Fruit fly (Drosophila melanogaster) whole organism, embryonic: ENCODE results near the gene CG12016.

Source experiments
- B-H1 ChIP-seq: fragments of 200-800 bp; sonication (Bioruptor generic); IDR thresholded peaks from 3 replicates; pipeline ENCODE4 v1.3.6; 2022; ENCODE audit warnings: missing biosample characterization, missing genetic modification characterization
- Blimp-1 ChIP-seq: fragments of 200-800 bp; sonication (Bioruptor generic); optimal IDR thresholded peaks from 3 replicates; lab custom pipeline; 2018; ENCODE audit warnings: missing biosample characterization, missing genetic modification characterization, mild to moderate bottlenecking, moderate library complexity, missing genetic modification reagents
- CG10366 ChIP-seq: fragments of 200-800 bp; sonication (Bioruptor generic); IDR thresholded peaks from 2 replicates; pipeline ENCODE4 v1.3.6; 2022; ENCODE audit warnings: missing biosample characterization, missing genetic modification characterization
- CG10654 ChIP-seq: fragments of 200-800 bp; sonication (Bioruptor generic); optimal IDR thresholded peaks from 2 replicates; lab custom pipeline; 2016; ENCODE audit warnings: missing biosample characterization, missing genetic modification characterization
- CG12071 ChIP-seq: fragments of 200-800 bp; sonication (Bioruptor generic); optimal IDR thresholded peaks from 3 replicates; lab custom pipeline; 2018; ENCODE audit warnings: missing biosample characterization, mild to moderate bottlenecking, missing genetic modification characterization
- CG12236 ChIP-seq: fragments of 200-800 bp; sonication (Bioruptor generic); optimal IDR thresholded peaks from 2 replicates; lab custom pipeline; 2016; ENCODE audit warnings: missing biosample characterization, missing genetic modification characterization
- CG13894 ChIP-seq: fragments of 200-800 bp; sonication (Bioruptor generic); optimal IDR thresholded peaks from 3 replicates; lab custom pipeline; 2018; ENCODE audit warnings: missing biosample characterization, mild to moderate bottlenecking, missing genetic modification characterization, moderate library complexity
- CG14710 ChIP-seq: fragments of 200-800 bp; sonication (Bioruptor generic); optimal IDR thresholded peaks from 3 replicates; lab custom pipeline; 2019; ENCODE audit warnings: missing biosample characterization, mild to moderate bottlenecking, missing genetic modification characterization, moderate library complexity
- CG15269 ChIP-seq: fragments of 200-800 bp; sonication (Bioruptor generic); optimal IDR thresholded peaks from 2 replicates; lab custom pipeline; 2018; ENCODE audit warnings: missing biosample characterization, mild to moderate bottlenecking, missing genetic modification characterization, moderate library complexity
- CG15601 ChIP-seq: fragments of 200-800 bp; sonication (Bioruptor generic); optimal IDR thresholded peaks from 3 replicates; lab custom pipeline; 2019; ENCODE audit warnings: missing biosample characterization, mild to moderate bottlenecking, missing genetic modification characterization, moderate library complexity
- CG16779 ChIP-seq: fragments of 200-800 bp; sonication (Bioruptor generic); IDR thresholded peaks from 2 replicates; pipeline ENCODE4 v1.3.6; 2022; ENCODE audit warnings: missing biosample characterization, missing genetic modification characterization
- CG17829 ChIP-seq: fragments of 200-800 bp; optimal IDR thresholded peaks from 2 replicates; lab custom pipeline; 2019; ENCODE audit warnings: missing biosample characterization, mild to moderate bottlenecking, missing genetic modification characterization, moderate library complexity
- CG31365 ChIP-seq: fragments of 200-800 bp; sonication (Bioruptor generic); optimal IDR thresholded peaks from 2 replicates; lab custom pipeline; 2018; ENCODE audit warnings: missing biosample characterization, mild to moderate bottlenecking, missing genetic modification characterization
- CG33213 ChIP-seq: fragments of 200-800 bp; sonication (Bioruptor generic); optimal IDR thresholded peaks from 3 replicates; lab custom pipeline; 2016; ENCODE audit warnings: missing biosample characterization, missing genetic modification characterization
- CG4730 ChIP-seq: fragments of 200-800 bp; sonication (Bioruptor generic); IDR thresholded peaks from 2 replicates; pipeline ENCODE4 v1.3.6; 2022; ENCODE audit warnings: missing biosample characterization, missing genetic modification characterization
- CG6254 ChIP-seq: fragments of 200-800 bp; sonication (Bioruptor generic); optimal IDR thresholded peaks from 3 replicates; lab custom pipeline; 2017; ENCODE audit warnings: mild to moderate bottlenecking, missing biosample characterization, missing genetic modification reagents, missing genetic modification characterization
- CG6689 ChIP-seq: fragments of 200-800 bp; sonication (Bioruptor generic); IDR thresholded peaks from 2 replicates; pipeline ENCODE4 v1.3.6; 2022; ENCODE audit warnings: missing biosample characterization, missing genetic modification characterization
- CG7372 ChIP-seq: fragments of 200-800 bp; sonication (Bioruptor generic); IDR thresholded peaks from 2 replicates; pipeline ENCODE4 v1.3.6; 2022; ENCODE audit warnings: missing biosample characterization, missing genetic modification characterization
- CG9727 ChIP-seq: fragments of 200-800 bp; sonication (Bioruptor generic); optimal IDR thresholded peaks from 3 replicates; lab custom pipeline; 2017; ENCODE audit warnings: missing biosample characterization, mild to moderate bottlenecking, missing genetic modification characterization
- CHES-1-like ChIP-seq: fragments of 200-800 bp; sonication (Bioruptor generic); optimal IDR thresholded peaks from 2 replicates; lab custom pipeline; 2016; ENCODE audit warnings: missing biosample characterization, missing genetic modification characterization
- Chrac-16 ChIP-seq: fragments of 200-800 bp; sonication (Bioruptor generic); optimal IDR thresholded peaks from 3 replicates; lab custom pipeline; 2016; ENCODE audit warnings: missing biosample characterization, missing genetic modification characterization
- D ChIP-seq, 2 experiments: fragments of 200-800 bp in 1 of 2; fragments of >200 bp in 1 of 2; sonication (Bioruptor generic) in 1 of 2; optimal IDR thresholded peaks; 2 replicates in 1 of 2; 3 replicates in 1 of 2; lab custom pipeline; 2017; ENCODE audit warnings: mild to moderate bottlenecking in 1 of 2, missing biosample characterization in 1 of 2, missing genetic modification characterization in 1 of 2, missing genetic modification reagents in 1 of 2
- Dip2 ChIP-seq: fragments of 200-800 bp; sonication (Bioruptor generic); IDR thresholded peaks from 2 replicates; pipeline ENCODE4 v1.3.6; 2022; ENCODE audit warnings: missing biosample characterization, missing genetic modification characterization
- Hsf ChIP-seq: fragments of 200-800 bp; sonication (Bioruptor generic); optimal IDR thresholded peaks from 3 replicates; lab custom pipeline; 2016; ENCODE audit warnings: missing biosample characterization, missing genetic modification characterization
- Oli ChIP-seq: fragments of 200-800 bp; sonication (Bioruptor generic); optimal IDR thresholded peaks from 2 replicates; lab custom pipeline; 2018; ENCODE audit warnings: missing biosample characterization, mild to moderate bottlenecking, missing genetic modification characterization, moderate library complexity
- Opbp ChIP-seq: fragments of 200-800 bp; sonication (Bioruptor generic); IDR thresholded peaks from 3 replicates; pipeline ENCODE4 v1.3.6; 2022; ENCODE audit warnings: missing biosample characterization, missing genetic modification characterization; ENCODE audit not compliant: partially characterized antibody
- Sox100B ChIP-seq: fragments of 200-800 bp; sonication (Bioruptor generic); optimal IDR thresholded peaks from 3 replicates; lab custom pipeline; 2018; ENCODE audit warnings: missing biosample characterization, mild to moderate bottlenecking, missing genetic modification characterization
- Sry-β ChIP-seq: fragments of 200-800 bp; sonication (Bioruptor generic); optimal IDR thresholded peaks from 2 replicates; lab custom pipeline; 2018; ENCODE audit warnings: missing biosample characterization, mild to moderate bottlenecking, missing genetic modification characterization, moderate library complexity
- ap ChIP-seq: fragments of 200-800 bp; sonication (Bioruptor generic); IDR thresholded peaks from 2 replicates; pipeline ENCODE4 v1.3.6; 2022; ENCODE audit warnings: missing biosample characterization, missing genetic modification characterization
- ara ChIP-seq: fragments of 200-800 bp; sonication (Bioruptor generic); IDR thresholded peaks from 2 replicates; pipeline ENCODE4 v1.3.6; 2022; ENCODE audit warnings: missing biosample characterization, missing genetic modification characterization
- ase ChIP-seq: fragments of 200-800 bp; sonication (Bioruptor generic); IDR thresholded peaks from 3 replicates; pipeline ENCODE4 v1.3.6; 2022; ENCODE audit warnings: missing biosample characterization, missing genetic modification characterization
- chn ChIP-seq: fragments of 200-800 bp; sonication (Bioruptor generic); optimal IDR thresholded peaks from 2 replicates; lab custom pipeline; 2016; ENCODE audit warnings: missing biosample characterization, missing genetic modification characterization
- croc ChIP-seq: fragments of 200-800 bp; sonication (Bioruptor generic); conservative IDR thresholded peaks from 3 replicates; pipeline ENCODE4 v1.3.6; 2022; ENCODE audit warnings: missing biosample characterization, missing genetic modification characterization
- dan ChIP-seq: fragments of 200-800 bp; sonication (Bioruptor generic); IDR thresholded peaks from 2 replicates; pipeline ENCODE4 v1.3.6; 2022; ENCODE audit warnings: missing biosample characterization, missing genetic modification characterization
- dimm ChIP-seq: fragments of 200-800 bp; sonication (Bioruptor generic); IDR thresholded peaks from 2 replicates; pipeline ENCODE4 v1.3.6; 2022; ENCODE audit warnings: missing biosample characterization, missing genetic modification characterization
- esg ChIP-seq: fragments of 200-800 bp; sonication (Bioruptor generic); conservative IDR thresholded peaks from 2 replicates; pipeline ENCODE4 v1.3.6; 2022; ENCODE audit warnings: missing biosample characterization, missing genetic modification characterization
- gce ChIP-seq: fragments of 200-800 bp; sonication (Bioruptor generic); IDR thresholded peaks from 3 replicates; pipeline ENCODE4 v1.3.6; 2022; ENCODE audit warnings: missing biosample characterization, missing genetic modification characterization
- ind ChIP-seq: fragments of 200-800 bp; sonication (Bioruptor generic); optimal IDR thresholded peaks from 3 replicates; lab custom pipeline; 2016; ENCODE audit warnings: missing biosample characterization, missing genetic modification characterization
- klu ChIP-seq: fragments of 200-800 bp; sonication (Bioruptor generic); IDR thresholded peaks from 2 replicates; pipeline ENCODE4 v1.3.6; 2022; ENCODE audit warnings: missing biosample characterization, missing genetic modification characterization
- lab ChIP-seq: fragments of 200-800 bp; sonication (Bioruptor generic); optimal IDR thresholded peaks from 3 replicates; lab custom pipeline; 2017; ENCODE audit warnings: missing biosample characterization, missing genetic modification characterization, mild to moderate bottlenecking, moderate library complexity, missing genetic modification reagents
- oc ChIP-seq: fragments of 200-800 bp; sonication (Bioruptor generic); optimal IDR thresholded peaks from 2 replicates; lab custom pipeline; 2018; ENCODE audit warnings: missing biosample characterization, mild to moderate bottlenecking, missing genetic modification characterization, moderate library complexity
- otp ChIP-seq: fragments of 200-800 bp; sonication (Bioruptor generic); IDR thresholded peaks from 3 replicates; pipeline ENCODE4, ENCODE4 v1.3.6; 2022; ENCODE audit warnings: missing biosample characterization, missing genetic modification characterization
- ro ChIP-seq: fragments of 200-800 bp; sonication (Bioruptor generic); IDR thresholded peaks from 2 replicates; pipeline ENCODE4 v1.3.6; 2022; ENCODE audit warnings: missing biosample characterization, missing genetic modification characterization
- salm ChIP-seq: fragments of 200-800 bp; sonication (Bioruptor generic); optimal IDR thresholded peaks from 2 replicates; lab custom pipeline; 2018; ENCODE audit warnings: missing biosample characterization, mild to moderate bottlenecking, missing genetic modification characterization
- sc ChIP-seq, 3 experiments: fragments of >200 bp in 2 of 3; fragments of 200-800 bp in 1 of 3; sonication (Bioruptor generic) in 1 of 3; optimal IDR thresholded peaks; 2 replicates in 2 of 3; 3 replicates in 1 of 3; lab custom pipeline; 2017; ENCODE audit warnings: mild to moderate bottlenecking in 1 of 3, missing biosample characterization in 1 of 3, missing genetic modification characterization in 1 of 3, missing genetic modification reagents in 1 of 3
- tin ChIP-seq: fragments of 200-800 bp; sonication (Bioruptor generic); optimal IDR thresholded peaks from 3 replicates; lab custom pipeline; 2016; ENCODE audit warnings: missing biosample characterization, missing genetic modification characterization
- trem ChIP-seq: fragments of 200-800 bp; optimal IDR thresholded peaks from 3 replicates; lab custom pipeline; 2019; ENCODE audit warnings: missing biosample characterization, mild to moderate bottlenecking, missing genetic modification characterization, moderate library complexity
- ttk ChIP-seq: fragments of 200-800 bp; sonication (Bioruptor generic); IDR thresholded peaks from 2 replicates; pipeline ENCODE4 v2.1.2; 2022; ENCODE audit warnings: missing biosample characterization, missing genetic modification characterization
- vfl ChIP-seq: fragments of 200-800 bp; sonication (Bioruptor generic); optimal IDR thresholded peaks from 2 replicates; lab custom pipeline; 2016; ENCODE audit warnings: missing biosample characterization, missing genetic modification characterization
- zf30C ChIP-seq: fragments of 200-800 bp; sonication (Bioruptor generic); optimal IDR thresholded peaks from 3 replicates; lab custom pipeline; 2018; ENCODE audit warnings: missing biosample characterization, mild to moderate bottlenecking, missing genetic modification characterization

Gene CG12016

dm6 chr3L:3300345-3300744 lies 19.0 kb upstream of the CG12016 start (continued):
- TF ChIP-seq klu (GFP tag; lab: Robert Waterston, UW) (no peak), chn (GFP tag; lab: Kevin White, UChicago) (peak; percentile 15), ap (GFP tag; lab: Robert Waterston, UW) (peak; percentile 61), Dip2 (no peak), salm (tag; lab: Kevin White, UChicago) (peak; percentile 39), CG6689 (GFP tag; lab: Robert Waterston, UW) (peak; percentile 77), zf30C (GFP tag; lab: Kevin White, UChicago) (no peak), CG31365 (tag; lab: Kevin White, UChicago) (peak; percentile 15), CG7372 (GFP tag; lab: Robert Waterston, UW) (0 out of 2 replicates have a peak, but pooled peaks have one; percentile 30), CG17829 (tag; lab: Kevin White, UChicago) (peak; percentile 41), ind (GFP tag; lab: Kevin White, UChicago) (peak; percentile 69), CG4730 (GFP tag; lab: Robert Waterston, UW) (peak; percentile 65), ttk (GFP tag; lab: Robert Waterston, UW) (peak; percentile 73), Chrac-16 (GFP tag; lab: Kevin White, UChicago) (peak; percentile 33), trem (peak; percentile 19), CG15269 (peak; percentile 65), CG33213 (GFP tag; lab: Kevin White, UChicago) (peak; percentile 33), CG6254 (GFP tag; lab: Kevin White, UChicago) (peak; percentile 49), B-H1 (peak; percentile 74), CG14710 (peak; percentile 60), esg (GFP tag; lab: Robert Waterston, UW) (peak; percentile 59), tin (GFP tag; lab: Kevin White, UChicago) (peak; percentile 68), Opbp (no peak), CG12071 (GFP tag; lab: Kevin White, UChicago) (peak; percentile 65), Blimp-1 (GFP tag; lab: Kevin White, UChicago) (peak; percentile 78), CG12236 (GFP tag; lab: Kevin White, UChicago) (no peak), ara (GFP tag; lab: Robert Waterston, UW) (peak; percentile 71), otp (GFP tag; lab: Robert Waterston, UW) (peak; percentile 62; the same call in 2 of the 3 replicates), CG15601 (tag; lab: Kevin White, UChicago) (peak; percentile 29), ase (GFP tag; lab: Robert Waterston, UW) (peak; percentile 46; the same call in 1 of the 3 replicates), CG10654 (GFP tag; lab: Kevin White, UChicago) (peak; percentile 49), ro (GFP tag; lab: Robert Waterston, UW) (peak; percentile 45; the same call in 1 of the 2 replicates), CHES-1-like (GFP tag; lab: Kevin White, UChicago) (no peak), Hsf (GFP tag; lab: Kevin White, UChicago) (peak; percentile 46), vfl (GFP tag; lab: Kevin White, UChicago) (no peak), sc (optimal IDR thresholded peaks at IDR 0.05; lab: Kevin White, UChicago) (no peak), sc (GFP tag; optimal IDR thresholded peaks at IDR 0.05; lab: Kevin White, UChicago) (peak; percentile 4), Sox100B (GFP tag; lab: Kevin White, UChicago) (peak; percentile 61), CG16779 (no peak), D (optimal IDR thresholded peaks at IDR 0.05; lab: Kevin White, UChicago) (no peak), D (GFP tag; optimal IDR thresholded peaks at IDR 0.05; lab: Kevin White, UChicago) (peak; percentile 53), croc (GFP tag; lab: Robert Waterston, UW) (peak; percentile 46; the same call in 2 of the 3 replicates), oc (tag; lab: Kevin White, UChicago) (peak; percentile 62), CG13894 (no peak), dan (GFP tag; lab: Robert Waterston, UW) (no peak), lab (GFP tag; lab: Kevin White, UChicago) (peak; percentile 71), Oli (peak; percentile 44), dimm (GFP tag; lab: Robert Waterston, UW) (no peak), gce (GFP tag; lab: Robert Waterston, UW) (0 out of 3 replicates have a peak, but pooled peaks have one; percentile 22), Sry-β (GFP tag; lab: Kevin White, UChicago) (no peak), CG10366 (peak; percentile 74), CG9727 (GFP tag; lab: Kevin White, UChicago) (peak; percentile 43)
